Fruit fly (Drosophila melanogaster) whole organism, embryonic: ENCODE results near the gene mRpS26.

Experiments used
- Ada2b ChIP-seq: fragments of 200-800 bp; sonication (Bioruptor generic); IDR thresholded peaks from 2 replicates; pipeline ENCODE4 v1.3.6; 2022; ENCODE audit warnings: missing biosample characterization, missing genetic modification characterization
- Antp ChIP-seq: fragments of 200-800 bp; sonication (Bioruptor generic); optimal IDR thresholded peaks from 3 replicates; lab custom pipeline; 2016; ENCODE audit warnings: missing biosample characterization, missing genetic modification characterization
- CG10321 ChIP-seq: fragments of 200-800 bp; sonication (Bioruptor generic); IDR thresholded peaks from 2 replicates; pipeline ENCODE4 v1.3.6; 2022; ENCODE audit warnings: missing biosample characterization, missing genetic modification characterization
- CG10366 ChIP-seq: fragments of 200-800 bp; sonication (Bioruptor generic); IDR thresholded peaks from 2 replicates; pipeline ENCODE4 v1.3.6; 2022; ENCODE audit warnings: missing biosample characterization, missing genetic modification characterization
- CG10959 ChIP-seq: fragments of 200-800 bp; sonication (Bioruptor generic); IDR thresholded peaks from 2 replicates; pipeline ENCODE4 v1.3.6; 2022; ENCODE audit warnings: missing biosample characterization, missing genetic modification characterization
- CG11723 ChIP-seq: fragments of 200-800 bp; sonication (Bioruptor generic); optimal IDR thresholded peaks from 2 replicates; lab custom pipeline; 2017; ENCODE audit warnings: missing biosample characterization, mild to moderate bottlenecking, missing genetic modification characterization
- CG12219 ChIP-seq: fragments of 200-800 bp; sonication (Bioruptor generic); optimal IDR thresholded peaks from 3 replicates; lab custom pipeline; 2018; ENCODE audit warnings: missing biosample characterization, mild to moderate bottlenecking, missing genetic modification characterization
- CG12744 ChIP-seq: fragments of 200-800 bp; sonication (Bioruptor generic); optimal IDR thresholded peaks from 2 replicates; lab custom pipeline; 2016; ENCODE audit warnings: missing biosample characterization, missing genetic modification characterization
- CG14014 ChIP-seq: fragments of 200-800 bp; sonication (Bioruptor generic); IDR thresholded peaks from 2 replicates; pipeline ENCODE4 v1.3.6; 2022; ENCODE audit warnings: missing biosample characterization, missing genetic modification characterization
- CG14860 ChIP-seq: fragments of 200-800 bp; sonication (Bioruptor generic); IDR thresholded peaks from 3 replicates; pipeline ENCODE4 v1.3.6; 2022; ENCODE audit warnings: missing biosample characterization, missing genetic modification characterization; ENCODE audit not compliant: partially characterized antibody
- CG1529 ChIP-seq: fragments of 200-800 bp; sonication (Bioruptor generic); optimal IDR thresholded peaks from 3 replicates; lab custom pipeline; 2018; ENCODE audit warnings: missing biosample characterization, missing genetic modification characterization
- CG15514 ChIP-seq: fragments of 200-800 bp; sonication (Bioruptor generic); optimal IDR thresholded peaks from 3 replicates; lab custom pipeline; 2017; ENCODE audit warnings: missing biosample characterization, missing genetic modification characterization, mild to moderate bottlenecking, moderate library complexity, missing genetic modification reagents
- CG1647 ChIP-seq: fragments of 200-800 bp; sonication (Bioruptor generic); optimal IDR thresholded peaks from 3 replicates; lab custom pipeline; 2016; ENCODE audit warnings: missing biosample characterization, missing genetic modification characterization
- CG17612 ChIP-seq: fragments of 200-800 bp; sonication (Bioruptor generic); IDR thresholded peaks from 2 replicates; pipeline ENCODE4 v1.3.6; 2022; ENCODE audit warnings: missing biosample characterization, missing genetic modification characterization
- CG18599 ChIP-seq: fragments of 200-800 bp; sonication (Bioruptor generic); optimal IDR thresholded peaks from 3 replicates; lab custom pipeline; 2017; ENCODE audit warnings: missing biosample characterization, missing genetic modification characterization, mild to moderate bottlenecking, moderate library complexity, missing genetic modification reagents
- CG4730 ChIP-seq: fragments of 200-800 bp; sonication (Bioruptor generic); IDR thresholded peaks from 2 replicates; pipeline ENCODE4 v1.3.6; 2022; ENCODE audit warnings: missing biosample characterization, missing genetic modification characterization
- CG6272 ChIP-seq: fragments of 200-800 bp; sonication (Bioruptor generic); IDR thresholded peaks from 2 replicates; pipeline ENCODE4 v1.3.6; 2022; ENCODE audit warnings: missing biosample characterization, missing genetic modification characterization
- CG7745 ChIP-seq: fragments of 200-800 bp; sonication (Bioruptor generic); optimal IDR thresholded peaks from 2 replicates; lab custom pipeline; 2018; ENCODE audit warnings: missing biosample characterization, mild to moderate bottlenecking, missing genetic modification characterization, moderate library complexity
- Camta ChIP-seq: fragments of 200-800 bp; sonication (Bioruptor generic); optimal IDR thresholded peaks from 2 replicates; lab custom pipeline; 2016; ENCODE audit warnings: missing biosample characterization, missing genetic modification characterization
- Chrac-16 ChIP-seq: fragments of 200-800 bp; sonication (Bioruptor generic); optimal IDR thresholded peaks from 3 replicates; lab custom pipeline; 2016; ENCODE audit warnings: missing biosample characterization, missing genetic modification characterization
- Dip3 ChIP-seq: fragments of 200-800 bp; sonication (Bioruptor generic); optimal IDR thresholded peaks from 3 replicates; lab custom pipeline; 2016; ENCODE audit warnings: missing biosample characterization, missing genetic modification characterization
- Dll ChIP-seq: fragments of 200-800 bp; sonication (Bioruptor generic); IDR thresholded peaks from 4 replicates; pipeline ENCODE4 v1.3.6; 2022; ENCODE audit warnings: missing biosample characterization, missing genetic modification characterization; ENCODE audit not compliant: partially characterized antibody
- Gsc ChIP-seq: fragments of 200-800 bp; sonication (Bioruptor generic); IDR thresholded peaks from 2 replicates; pipeline ENCODE4 v1.3.6; 2022; ENCODE audit warnings: missing biosample characterization, missing genetic modification characterization
- H15 ChIP-seq: fragments of 200-800 bp; sonication (Bioruptor generic); IDR thresholded peaks from 3 replicates; pipeline ENCODE4 v1.3.6; 2022; ENCODE audit warnings: missing biosample characterization, missing genetic modification characterization
- Mrtf ChIP-seq: fragments of 200-800 bp; sonication (Bioruptor generic); IDR thresholded peaks from 3 replicates; pipeline ENCODE4 v1.3.6; 2022; ENCODE audit warnings: missing biosample characterization, missing genetic modification characterization
- Scr ChIP-seq: fragments of 200-800 bp; sonication (Bioruptor generic); IDR thresholded peaks from 2 replicates; pipeline ENCODE4 v1.3.6; 2022; ENCODE audit warnings: missing biosample characterization, missing genetic modification characterization; ENCODE audit not compliant: partially characterized antibody
- Usf ChIP-seq: fragments of 200-800 bp; sonication (Bioruptor generic); optimal IDR thresholded peaks from 2 replicates; lab custom pipeline; 2017; ENCODE audit warnings: missing genotype, missing biosample characterization, missing genetic modification characterization
- ab ChIP-seq: fragments of 200-800 bp; sonication (Bioruptor generic); optimal IDR thresholded peaks from 2 replicates; lab custom pipeline; 2016; ENCODE audit warnings: missing biosample characterization, missing genetic modification characterization
- bab2 ChIP-seq: fragments of 200-800 bp; sonication (Bioruptor generic); optimal IDR thresholded peaks from 2 replicates; lab custom pipeline; 2016; ENCODE audit warnings: missing biosample characterization, missing genetic modification characterization
- bigmax ChIP-seq: fragments of 200-800 bp; sonication (Bioruptor generic); optimal IDR thresholded peaks from 2 replicates; lab custom pipeline; 2018; ENCODE audit warnings: missing biosample characterization, mild to moderate bottlenecking, missing genetic modification characterization
- fd102C ChIP-seq: fragments of 200-800 bp; sonication (Bioruptor generic); optimal IDR thresholded peaks from 2 replicates; lab custom pipeline; 2018; ENCODE audit warnings: missing biosample characterization, mild to moderate bottlenecking, missing genetic modification characterization, moderate library complexity
- gcm ChIP-seq: fragments of 200-800 bp; sonication (Bioruptor generic); optimal IDR thresholded peaks from 2 replicates; lab custom pipeline; 2019; ENCODE audit warnings: missing biosample characterization, mild to moderate bottlenecking, missing genetic modification characterization, moderate library complexity
- ham ChIP-seq: fragments of 200-800 bp; sonication (Bioruptor generic); IDR thresholded peaks from 2 replicates; pipeline ENCODE4 v1.3.6; 2022; ENCODE audit warnings: missing biosample characterization, missing genetic modification characterization
- run ChIP-seq: fragments of 200-800 bp; sonication (Bioruptor generic); optimal IDR thresholded peaks from 3 replicates; lab custom pipeline; 2018; ENCODE audit warnings: missing biosample characterization, mild to moderate bottlenecking, missing genetic modification characterization
- salm ChIP-seq: fragments of 200-800 bp; sonication (Bioruptor generic); optimal IDR thresholded peaks from 2 replicates; lab custom pipeline; 2018; ENCODE audit warnings: missing biosample characterization, mild to moderate bottlenecking, missing genetic modification characterization
- sug ChIP-seq: fragments of 200-800 bp; optimal IDR thresholded peaks from 2 replicates; lab custom pipeline; 2019; ENCODE audit warnings: missing biosample characterization, mild to moderate bottlenecking, missing genetic modification characterization, moderate library complexity
- tin ChIP-seq: fragments of 200-800 bp; sonication (Bioruptor generic); optimal IDR thresholded peaks from 3 replicates; lab custom pipeline; 2016; ENCODE audit warnings: missing biosample characterization, missing genetic modification characterization
- trh ChIP-seq: fragments of 200-800 bp; sonication (Bioruptor generic); optimal IDR thresholded peaks from 2 replicates; lab custom pipeline; 2016; ENCODE audit warnings: missing biosample characterization, missing genetic modification characterization
- vnd ChIP-seq: fragments of 200-800 bp; sonication (Bioruptor generic); IDR thresholded peaks from 3 replicates; pipeline ENCODE4 v1.3.6; 2022; ENCODE audit warnings: missing biosample characterization, missing genetic modification characterization; ENCODE audit not compliant: partially characterized antibody
- zfh1 ChIP-seq: fragments of 200-800 bp; sonication (Bioruptor generic); IDR thresholded peaks from 3 replicates; pipeline ENCODE4 v1.3.6; 2022; ENCODE audit warnings: missing biosample characterization, missing genetic modification characterization

mRpS26 gene

DNA sequence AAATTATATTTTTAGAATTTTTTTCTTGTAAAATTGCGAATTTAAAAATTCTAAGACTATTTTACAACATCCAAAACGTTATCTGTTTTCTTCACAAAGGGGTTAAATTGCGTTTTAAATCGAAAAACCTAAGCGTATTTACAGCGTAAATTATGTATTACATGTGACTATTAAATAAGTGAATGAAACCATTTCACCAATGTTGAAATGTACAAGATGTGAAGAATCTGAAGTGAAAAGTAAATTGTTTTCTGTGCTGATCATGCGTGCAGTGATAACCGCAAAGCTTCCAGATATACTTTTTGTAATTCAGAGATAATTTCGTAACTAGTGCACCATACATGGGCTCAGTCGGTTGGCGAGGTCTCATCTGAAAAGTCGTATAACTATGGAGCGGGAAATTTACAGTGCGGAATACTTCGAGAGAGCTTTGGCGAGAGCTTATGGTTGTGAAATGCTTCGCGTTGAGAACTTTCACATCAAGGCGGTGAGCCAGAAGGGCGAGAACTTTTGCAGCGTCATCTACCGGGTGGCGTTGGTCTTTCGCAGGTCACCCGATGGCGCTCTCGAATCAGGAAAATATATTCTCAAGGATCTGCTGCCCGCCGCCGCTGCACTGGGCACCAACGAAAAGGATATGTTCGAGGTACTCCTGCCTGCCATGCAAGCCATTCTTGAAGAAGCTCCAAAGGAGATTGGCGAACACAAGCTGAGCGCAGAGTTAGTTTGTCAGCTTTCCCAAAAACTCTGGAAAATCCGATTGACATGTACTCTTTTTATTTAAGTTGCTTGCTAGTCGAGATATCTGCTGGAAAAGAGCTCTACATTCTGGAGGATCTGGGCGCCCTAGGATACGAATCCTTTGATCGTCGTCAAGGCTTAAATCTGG, 7.9 kb downstream of the mRpS26 start (continued):
- TF ChIP-seq salm: peak; percentile 25
- TF ChIP-seq tin (GFP tag; lab: Kevin White, UChicago): peak; percentile 24
- peak; percentile 54 for TF ChIP-seq run (tag; lab: Kevin White, UChicago)
- TF ChIP-seq fd102C (GFP tag; lab: Kevin White, UChicago): no peak
- TF ChIP-seq Chrac-16 (GFP tag; lab: Kevin White, UChicago): no peak
- peak; percentile 87 for TF ChIP-seq CG15514 (GFP tag; lab: Kevin White, UChicago)
- no peak for TF ChIP-seq CG1647 (GFP tag; lab: Kevin White, UChicago)
- TF ChIP-seq bab2 (GFP tag; lab: Kevin White, UChicago): peak; percentile 18
- TF ChIP-seq CG10959 (GFP tag; lab: Robert Waterston, UW): 0 out of 2 replicates have a peak, but pooled peaks have one; percentile 40
- TF ChIP-seq vnd (GFP tag; lab: Robert Waterston, UW): no peak
- TF ChIP-seq trh: no peak
- peak; percentile 79 for TF ChIP-seq CG18599 (GFP tag; lab: Kevin White, UChicago)
- TF ChIP-seq Camta (GFP tag; lab: Kevin White, UChicago): peak; percentile 22
- no peak; the same call in 1 of the 2 replicates for TF ChIP-seq CG10366 (GFP tag; lab: Robert Waterston, UW)
- peak; percentile 23; the same call in 1 of the 2 replicates for TF ChIP-seq Scr
- no peak for TF ChIP-seq CG10321
- peak; percentile 55 for TF ChIP-seq sug (tag; lab: Kevin White, UChicago)
- no peak for TF ChIP-seq ham (GFP tag; lab: Robert Waterston, UW)
- peak; percentile 3 for TF ChIP-seq CG12744 (GFP tag; lab: Kevin White, UChicago)
- TF ChIP-seq Dip3: no peak
- TF ChIP-seq bigmax (GFP tag; lab: Kevin White, UChicago): no peak
- TF ChIP-seq CG11723 (GFP tag; lab: Kevin White, UChicago): no peak
- no peak for TF ChIP-seq CG17612 (GFP tag; lab: Robert Waterston, UW)
- 0 out of 2 replicates have a peak, but pooled peaks have one; percentile 9 for TF ChIP-seq Ada2b (GFP tag; lab: Robert Waterston, UW)
- peak; percentile 31 for TF ChIP-seq gcm (GFP tag; lab: Kevin White, UChicago)
- peak; percentile 45; the same call in 1 of the 3 replicates for TF ChIP-seq zfh1 (GFP tag; lab: Robert Waterston, UW)
- TF ChIP-seq CG4730: peak; percentile 39; the same call in 1 of the 2 replicates
- TF ChIP-seq CG7745 (tag; lab: Kevin White, UChicago): no peak
- TF ChIP-seq ab: no peak
- TF ChIP-seq CG14860 (GFP tag; lab: Robert Waterston, UW): no peak
- TF ChIP-seq CG6272 (GFP tag; lab: Robert Waterston, UW): no peak
- peak; percentile 53 for TF ChIP-seq CG1529 (GFP tag; lab: Kevin White, UChicago)
- TF ChIP-seq Gsc: no peak
- TF ChIP-seq Dll: 0 out of 4 replicates have a peak, but pooled peaks have one; percentile 18
- TF ChIP-seq H15: peak; percentile 70
- TF ChIP-seq Usf: no peak
- TF ChIP-seq CG14014 (GFP tag; lab: Robert Waterston, UW): peak; percentile 58; the same call in 1 of the 2 replicates
- peak; percentile 49 for TF ChIP-seq CG12219

DNA sequence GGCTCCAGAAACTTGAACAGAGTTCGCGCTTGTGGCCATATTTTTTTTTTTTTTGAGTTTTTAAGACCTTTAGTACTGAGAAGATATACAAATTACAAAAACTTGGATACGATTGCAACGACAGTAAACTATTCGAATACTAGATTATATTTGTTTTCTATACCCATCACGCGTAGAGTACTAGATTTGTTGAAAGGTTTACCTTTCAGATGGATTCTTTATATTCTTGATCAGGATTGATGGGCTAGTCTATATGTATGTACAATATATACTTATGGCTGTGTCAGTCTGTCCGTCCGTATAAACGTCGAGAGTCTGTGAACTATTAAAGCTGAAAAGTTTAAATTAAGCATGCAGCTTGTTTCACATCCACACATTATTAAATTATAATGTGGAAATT, 15.5 kb downstream of the mRpS26 start, which contains the start of gene CG42853:
CG42853 (minus strand) TSS at position 101 of the 400 bp plus-strand sequence.
- no peak for TF ChIP-seq Mrtf (GFP tag; lab: Robert Waterston, UW)
- no peak for TF ChIP-seq Antp
